Fruit fly (Drosophila melanogaster) whole organism, prepupa: ENCODE measurements around the gene CG6974.

ENCODE experiments used
- Blimp-1 ChIP-seq: fragments of 200-800 bp; sonication (Bioruptor generic); optimal IDR thresholded peaks from 3 replicates; lab custom pipeline; 2017; ENCODE audit warnings: missing biosample characterization, missing genetic modification characterization, mild to moderate bottlenecking, moderate library complexity, missing genetic modification reagents
- CG10631 ChIP-seq: fragments of 200-800 bp; sonication (Bioruptor generic); optimal IDR thresholded peaks from 2 replicates; lab custom pipeline; 2016; ENCODE audit warnings: missing biosample characterization, missing genetic modification characterization
- CG15336 ChIP-seq: fragments of 200-800 bp; sonication (Bioruptor generic); IDR thresholded peaks from 2 replicates; pipeline ENCODE4 v1.3.6; 2022; ENCODE audit warnings: missing biosample characterization, missing genetic modification characterization
- CG16779 ChIP-seq: fragments of 200-800 bp; sonication (Bioruptor generic); optimal IDR thresholded peaks from 3 replicates; lab custom pipeline; 2017; ENCODE audit warnings: missing biosample characterization, mild to moderate bottlenecking, missing genetic modification characterization
- CG8119 ChIP-seq: fragments of 200-800 bp; sonication (Bioruptor generic); IDR thresholded peaks from 3 replicates; pipeline ENCODE4 v1.3.6; 2022; ENCODE audit warnings: missing biosample characterization, missing genetic modification characterization
- Gug ChIP-seq: fragments of 200-800 bp; sonication (Bioruptor generic); IDR thresholded peaks from 2 replicates; pipeline ENCODE4 v1.3.6; 2022; ENCODE audit warnings: missing biosample characterization, missing genetic modification characterization
- Hr39 ChIP-seq: fragments of 200-800 bp; sonication (Bioruptor generic); optimal IDR thresholded peaks from 2 replicates; lab custom pipeline; 2016; ENCODE audit warnings: missing biosample characterization, missing genetic modification characterization
- fd59A ChIP-seq: fragments of 200-800 bp; sonication (Bioruptor generic); optimal IDR thresholded peaks from 2 replicates; lab custom pipeline; 2017; ENCODE audit warnings: missing biosample characterization, mild to moderate bottlenecking, missing genetic modification characterization, missing genetic modification reagents
- salr ChIP-seq, 2 experiments: fragments of 200-800 bp; sonication (Bioruptor generic); optimal IDR thresholded peaks; 3 replicates each; lab custom pipeline; 2016 to 2018; ENCODE audit warnings: missing biosample characterization in 2 of 2, missing genetic modification characterization in 2 of 2, mild to moderate bottlenecking in 1 of 2
- spab ChIP-seq: fragments of 200-800 bp; sonication (Bioruptor generic); optimal IDR thresholded peaks from 2 replicates; lab custom pipeline; 2017; ENCODE audit warnings: missing biosample characterization, mild to moderate bottlenecking, missing genetic modification characterization, missing genetic modification reagents
- svp ChIP-seq: fragments of 200-800 bp; sonication (Bioruptor generic); peaks from one replicate; lab custom pipeline; 2016; ENCODE audit warnings: missing biosample characterization, missing genetic modification characterization

- TF ChIP-seq spab (no peak), svp (GFP tag; lab: Kevin White, UChicago) (no peak), Hr39 (GFP tag; lab: Kevin White, UChicago) (no peak), fd59A (GFP tag; lab: Kevin White, UChicago) (no peak), Gug (GFP tag; lab: Robert Waterston, UW) (no peak), CG8119 (no peak), Blimp-1 (GFP tag; lab: Kevin White, UChicago) (no peak), salr (GFP tag; optimal IDR thresholded peaks at IDR 0.05; lab: Kevin White, UChicago) (no peak), CG15336 (no peak), CG16779 (tag; lab: Kevin White, UChicago) (no peak), CG10631 (GFP tag; lab: Kevin White, UChicago) (no peak)
These were observed 49.0 kb upstream of the CG6974 start for dm6 chr3R:15128060-15128459.
